Worm (Caenorhabditis elegans) whole organism, mixed stage, embryonic: ENCODE data around the gene F53C11.9.
A peak's percentile ranks its signal among the peaks of the same experiment; 100 is the strongest.

Source experiments
- ceh-39 ChIP-seq: fragments of 150-350 bp; optimal IDR thresholded peaks from 2 replicates; lab custom pipeline; 2014; ENCODE audit warnings: missing biosample characterization, missing genetic modification characterization
- hlh-1 ChIP-seq: fragments of 150-350 bp; optimal IDR thresholded peaks from 2 replicates; lab custom pipeline; 2014; ENCODE audit warnings: missing biosample characterization, missing genetic modification reagents, missing genetic modification characterization

Gene F53C11.9

DNA sequence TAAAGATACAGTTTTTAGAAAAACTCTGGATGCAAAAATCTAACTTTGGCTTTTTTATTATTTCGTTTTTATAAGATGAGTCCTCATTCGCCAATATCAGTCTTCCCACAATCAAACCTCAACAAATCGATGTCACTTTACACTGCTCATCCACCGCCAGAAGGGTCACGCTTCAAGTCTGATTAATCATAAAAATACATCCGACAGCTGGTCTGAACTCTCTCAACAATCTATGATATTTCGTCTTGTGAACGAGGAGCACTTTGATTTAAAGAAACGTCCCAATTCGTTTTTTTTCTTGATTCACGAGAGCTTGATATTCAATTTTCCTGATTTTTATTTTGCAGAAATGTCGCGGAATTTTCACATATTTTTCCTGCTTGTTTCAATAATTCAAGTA lies 50.1 kb downstream of the F53C11.9 start, which contains the start of gene nrf-5:
TSS of gene nrf-5 (plus strand) at position 348 of the 400 bp plus-strand sequence.
- TF ChIP-seq ceh-39 (tag; lab: Kevin White, UChicago) = no peak
- peak; percentile 64 for TF ChIP-seq hlh-1 (tag; lab: Kevin White, UChicago)
